Worm (Caenorhabditis elegans) whole organism, late embryonic: ENCODE results near the gene ZK637.12.

Experiments used
- C38D4.7 ChIP-seq: fragments of 200-800 bp; sonication (Bioruptor generic); optimal IDR thresholded peaks from 2 replicates; lab custom pipeline; 2018; ENCODE audit warnings: mild to moderate bottlenecking, missing genetic modification characterization, moderate library complexity, missing compliant biosample characterization
- F13H6.1 ChIP-seq: sonication (generic microtip); optimal IDR thresholded peaks from 2 replicates; lab custom pipeline; 2016; ENCODE audit warnings: missing genetic modification characterization, missing compliant biosample characterization
- K02D7.2 ChIP-seq: sonication (generic microtip); optimal IDR thresholded peaks from 2 replicates; lab custom pipeline; 2017; ENCODE audit warnings: mild to moderate bottlenecking, missing genetic modification characterization, missing compliant biosample characterization
- K09A11.1 ChIP-seq: sonication (generic microtip); optimal IDR thresholded peaks from 2 replicates; lab custom pipeline; 2017; ENCODE audit warnings: antibody characterized with exemption, mild to moderate bottlenecking, missing genetic modification characterization, missing compliant biosample characterization; ENCODE audit not compliant: insufficient read depth
- Y22D7AL.16 ChIP-seq: sonication (generic microtip); optimal IDR thresholded peaks from 2 replicates; lab custom pipeline; 2016; ENCODE audit warnings: missing genetic modification characterization, missing compliant biosample characterization
- ahr-1 ChIP-seq: sonication (generic microtip); optimal IDR thresholded peaks from 2 replicates; lab custom pipeline; 2016; ENCODE audit warnings: missing genetic modification characterization, missing compliant biosample characterization
- ceh-14 ChIP-seq: sonication (generic microtip); optimal IDR thresholded peaks from 2 replicates; lab custom pipeline; 2016; ENCODE audit warnings: missing genotype, missing genetic modification characterization, missing compliant biosample characterization
- ceh-19 ChIP-seq: fragments of 200-800 bp; sonication (Bioruptor generic); optimal IDR thresholded peaks from 2 replicates; lab custom pipeline; 2018; ENCODE audit warnings: mild to moderate bottlenecking, missing genetic modification characterization, missing compliant biosample characterization
- ceh-22 ChIP-seq: sonication (generic microtip); optimal IDR thresholded peaks from 2 replicates; lab custom pipeline; 2017; ENCODE audit warnings: missing biosample characterization, missing genetic modification characterization
- ceh-30 ChIP-seq: fragments of 150-350 bp; optimal IDR thresholded peaks from 2 replicates; lab custom pipeline; 2014; ENCODE audit warnings: missing biosample characterization, missing genetic modification characterization
- ceh-31 ChIP-seq: sonication (generic microtip); optimal IDR thresholded peaks from 2 replicates; lab custom pipeline; 2016; ENCODE audit warnings: missing genetic modification characterization, missing compliant biosample characterization
- ceh-34 ChIP-seq: sonication (generic microtip); optimal IDR thresholded peaks from 2 replicates; lab custom pipeline; 2016; ENCODE audit warnings: mild to moderate bottlenecking, missing genetic modification characterization, missing compliant biosample characterization
- ceh-48 ChIP-seq: sonication (generic microtip); optimal IDR thresholded peaks from 2 replicates; lab custom pipeline; 2016; ENCODE audit warnings: missing genetic modification characterization, inconsistent platforms, missing compliant biosample characterization
- che-1 ChIP-seq: sonication (generic microtip); optimal IDR thresholded peaks from 2 replicates; lab custom pipeline; 2016; ENCODE audit warnings: mild to moderate bottlenecking, missing genetic modification characterization, missing compliant biosample characterization
- dmd-4 ChIP-seq: sonication (generic microtip); optimal IDR thresholded peaks from 2 replicates; lab custom pipeline; 2016; ENCODE audit warnings: borderline replicate concordance, missing genetic modification characterization, missing compliant biosample characterization
- dve-1 ChIP-seq: sonication (generic microtip); optimal IDR thresholded peaks from 2 replicates; lab custom pipeline; 2017; ENCODE audit warnings: antibody characterized with exemption, mild to moderate bottlenecking, missing genetic modification characterization, missing compliant biosample characterization
- elt-2 ChIP-seq: sonication (generic microtip); optimal IDR thresholded peaks from 2 replicates; lab custom pipeline; 2016; ENCODE audit warnings: missing genetic modification reagents, missing genetic modification characterization, missing compliant biosample characterization
- elt-4 ChIP-seq: sonication (generic microtip); optimal IDR thresholded peaks from 2 replicates; lab custom pipeline; 2016; ENCODE audit warnings: missing genetic modification characterization, missing compliant biosample characterization
- ets-4 ChIP-seq: sonication (generic microtip); optimal IDR thresholded peaks from 2 replicates; lab custom pipeline; 2016; ENCODE audit warnings: missing genetic modification characterization, missing compliant biosample characterization
- eyg-1 ChIP-seq: sonication (generic microtip); optimal IDR thresholded peaks from 2 replicates; lab custom pipeline; 2016; ENCODE audit warnings: missing genotype, missing genetic modification characterization, missing compliant biosample characterization
- fax-1 ChIP-seq: sonication (generic microtip); optimal IDR thresholded peaks from 2 replicates; lab custom pipeline; 2016; ENCODE audit warnings: missing genotype, missing genetic modification characterization, missing compliant biosample characterization
- fkh-10 ChIP-seq: fragments of 150-350 bp; optimal IDR thresholded peaks from 2 replicates; lab custom pipeline; 2014; ENCODE audit warnings: missing biosample characterization, missing genetic modification reagents, missing genetic modification characterization
- hlh-13 ChIP-seq: fragments of 200-800 bp; sonication (Bioruptor generic); optimal IDR thresholded peaks from 2 replicates; lab custom pipeline; 2018; ENCODE audit warnings: mild to moderate bottlenecking, missing genetic modification characterization, missing compliant biosample characterization
- hlh-15 ChIP-seq: sonication (generic microtip); optimal IDR thresholded peaks from 2 replicates; lab custom pipeline; 2016; ENCODE audit warnings: missing genetic modification characterization, missing compliant biosample characterization
- hlh-6 ChIP-seq: sonication (generic microtip); optimal IDR thresholded peaks from 2 replicates; lab custom pipeline; 2016; ENCODE audit warnings: missing genotype, missing genetic modification characterization, missing compliant biosample characterization
- lim-6 ChIP-seq: sonication (generic microtip); optimal IDR thresholded peaks from 2 replicates; lab custom pipeline; 2016; ENCODE audit warnings: missing genetic modification characterization, missing compliant biosample characterization
- nfya-1 ChIP-seq: sonication (generic microtip); optimal IDR thresholded peaks from 2 replicates; lab custom pipeline; 2017; ENCODE audit warnings: missing genetic modification characterization, mild to moderate bottlenecking, missing compliant biosample characterization, antibody characterized with exemption, moderate library complexity
- nhr-11 ChIP-seq: fragments of 150-350 bp; optimal IDR thresholded peaks from 2 replicates; lab custom pipeline; 2014; ENCODE audit warnings: missing biosample characterization, missing genetic modification characterization
- odd-2 ChIP-seq: sonication (generic microtip); optimal IDR thresholded peaks from 2 replicates; lab custom pipeline; 2017; ENCODE audit warnings: antibody characterized with exemption, mild to moderate bottlenecking, missing genetic modification characterization, missing compliant biosample characterization
- pha-2 ChIP-seq: sonication (generic microtip); optimal IDR thresholded peaks from 2 replicates; lab custom pipeline; 2017; ENCODE audit warnings: mild to moderate bottlenecking, missing genetic modification characterization, missing compliant biosample characterization
- pqm-1 ChIP-seq: sonication (generic microtip); optimal IDR thresholded peaks from 2 replicates; lab custom pipeline; 2016; ENCODE audit warnings: missing genetic modification characterization, missing compliant biosample characterization
- pros-1 ChIP-seq: fragments of 150-350 bp; optimal IDR thresholded peaks from 2 replicates; lab custom pipeline; 2014; ENCODE audit warnings: missing biosample characterization, missing genetic modification reagents, missing genetic modification characterization
- ref-2 ChIP-seq: sonication (generic microtip); optimal IDR thresholded peaks from 2 replicates; lab custom pipeline; 2016; ENCODE audit warnings: missing genetic modification characterization, missing compliant biosample characterization
- rnt-1 ChIP-seq: sonication (generic microtip); optimal IDR thresholded peaks from 2 replicates; lab custom pipeline; 2016; ENCODE audit warnings: missing genetic modification characterization, missing compliant biosample characterization
- sdc-2 ChIP-seq: sonication (generic microtip); optimal IDR thresholded peaks from 2 replicates; lab custom pipeline; 2016; ENCODE audit warnings: missing genotype, missing genetic modification characterization, missing compliant biosample characterization
- sox-4 ChIP-seq: sonication (generic microtip); optimal IDR thresholded peaks from 2 replicates; lab custom pipeline; 2017; ENCODE audit warnings: mild to moderate bottlenecking, missing genetic modification characterization, inconsistent platforms, missing compliant biosample characterization
- tbx-2 ChIP-seq: sonication (generic microtip); optimal IDR thresholded peaks from 2 replicates; lab custom pipeline; 2016; ENCODE audit warnings: missing genetic modification characterization, missing compliant biosample characterization
- tbx-7 ChIP-seq: sonication (generic microtip); optimal IDR thresholded peaks from 2 replicates; lab custom pipeline; 2016; ENCODE audit warnings: missing genotype, missing genetic modification characterization, missing compliant biosample characterization
- unc-3 ChIP-seq, 2 experiments: fragments of 200-800 bp in 1 of 2; sonication (Bioruptor generic) in 1 of 2; sonication (generic microtip) in 1 of 2; conservative IDR thresholded peaks in 1 of 2; optimal IDR thresholded peaks in 1 of 2; 2 replicates each; pipeline versions ENCODE4 v1.3.6 to Lab custom; 2016 to 2022; ENCODE audit warnings: missing compliant biosample characterization in 2 of 2, missing genetic modification characterization in 2 of 2, missing genetic modification reagents in 1 of 2
- unc-42 ChIP-seq: sonication (generic microtip); optimal IDR thresholded peaks from 2 replicates; lab custom pipeline; 2016; ENCODE audit warnings: missing genotype, missing genetic modification characterization, missing compliant biosample characterization
- unc-55 ChIP-seq: sonication (generic microtip); optimal IDR thresholded peaks from 2 replicates; lab custom pipeline; 2017; ENCODE audit warnings: missing biosample characterization, missing genetic modification reagents, missing genetic modification characterization
- unc-86 ChIP-seq: sonication (generic microtip); optimal IDR thresholded peaks from 2 replicates; lab custom pipeline; 2016; ENCODE audit warnings: missing genetic modification characterization, missing compliant biosample characterization
- ztf-16 ChIP-seq: sonication (generic microtip); optimal IDR thresholded peaks from 2 replicates; lab custom pipeline; 2017; ENCODE audit warnings: missing genetic modification characterization, missing compliant biosample characterization

The ZK637.12 gene

ce11 chrIII:8894782-8895181 is 29.3 kb upstream of the ZK637.12 start, which contains the start of gene asna-1:
TSS of gene asna-1 (plus strand) at chrIII:8895082.
- TF ChIP-seq odd-2 = no peak
- TF ChIP-seq K09A11.1 (tag; lab: Kevin White, UChicago) = no peak
- TF ChIP-seq tbx-7 (tag; lab: Kevin White, UChicago) = no peak
- TF ChIP-seq K02D7.2 (tag; lab: Kevin White, UChicago) = no peak
- TF ChIP-seq rnt-1 = no peak
- no peak for TF ChIP-seq pros-1 (tag; lab: Kevin White, UChicago)
- no peak for TF ChIP-seq dmd-4 (tag; lab: Kevin White, UChicago)

- TF ChIP-seq ahr-1 (tag; lab: Kevin White, UChicago) = no peak
- peak; percentile 56 for TF ChIP-seq unc-42 (tag; lab: Kevin White, UChicago)
Measured at ce11 chrIII:8899767-8900166, 24.3 kb upstream of the ZK637.12 start.

- peak; percentile 45 for TF ChIP-seq ref-2 (tag; lab: Kevin White, UChicago)
- peak; percentile 8 for TF ChIP-seq ceh-31
- peak; percentile 11 for TF ChIP-seq tbx-2 (tag; lab: Kevin White, UChicago)
Measured at ce11 chrIII:8901078-8901477, 23.0 kb upstream of the ZK637.12 start.

- TF ChIP-seq ceh-14 (tag; lab: Kevin White, UChicago) (no peak), fkh-10 (GFP tag; lab: Kevin White, UChicago) (no peak), ceh-48 (tag; lab: Kevin White, UChicago) (no peak), hlh-13 (GFP tag; lab: Kevin White, UChicago) (no peak), ceh-34 (no peak), ceh-19 (no peak), odd-2 (no peak)
Measured at ce11 chrIII:8903263-8903662, 20.8 kb upstream of the ZK637.12 start.

ce11 chrIII:8904044-8904443 is 20.0 kb upstream of the ZK637.12 start, which contains the start of gene lin-9:
TSS of gene lin-9 (minus strand) at chrIII:8904131.
- TF ChIP-seq nfya-1 (tag; lab: Kevin White, UChicago) (peak; percentile 98), lim-6 (tag; lab: Kevin White, UChicago) (no peak), nhr-11 (tag; lab: Kevin White, UChicago) (no peak), pros-1 (tag; lab: Kevin White, UChicago) (peak; percentile 69), ceh-22 (tag; lab: Kevin White, UChicago) (no peak), ceh-34 (peak; percentile 70), che-1 (tag; lab: Kevin White, UChicago) (no peak), unc-3 (GFP tag; conservative IDR thresholded peaks at IDR 0.05; lab: Robert Waterston, UW) (no peak), unc-3 (tag; optimal IDR thresholded peaks at IDR 0.05; lab: Kevin White, UChicago) (no peak), dmd-4 (tag; lab: Kevin White, UChicago) (no peak), ceh-30 (tag; lab: Kevin White, UChicago) (no peak), ets-4 (tag; lab: Kevin White, UChicago) (peak; percentile 39), sdc-2 (peak; percentile 39), C38D4.7 (GFP tag; lab: Kevin White, UChicago) (no peak), pqm-1 (tag; lab: Kevin White, UChicago) (peak; percentile 29), elt-2 (peak; percentile 27), F13H6.1 (tag; lab: Kevin White, UChicago) (no peak), unc-86 (tag; lab: Kevin White, UChicago) (peak; percentile 30), tbx-2 (tag; lab: Kevin White, UChicago) (peak; percentile 69), Y22D7AL.16 (no peak), dve-1 (peak; percentile 49), eyg-1 (no peak), ref-2 (tag; lab: Kevin White, UChicago) (peak; percentile 53), fkh-10 (GFP tag; lab: Kevin White, UChicago) (no peak), hlh-13 (GFP tag; lab: Kevin White, UChicago) (no peak), odd-2 (no peak), ceh-19 (no peak), ztf-16 (no peak), ahr-1 (tag; lab: Kevin White, UChicago) (no peak), unc-55 (GFP tag; lab: Kevin White, UChicago) (peak; percentile 70), K02D7.2 (tag; lab: Kevin White, UChicago) (no peak), rnt-1 (peak; percentile 63), fax-1 (no peak), hlh-6 (tag; lab: Kevin White, UChicago) (no peak), sox-4 (no peak), ceh-31 (peak; percentile 80), elt-4 (tag; lab: Kevin White, UChicago) (no peak), pha-2 (no peak), hlh-15 (tag; lab: Kevin White, UChicago) (no peak)
